Worm (Caenorhabditis elegans) whole organism, late embryonic: Measurements from ENCODE around the gene clp-4.

Experiments
- C08G9.2 ChIP-seq: sonication (generic microtip); optimal IDR thresholded peaks from 2 replicates; lab custom pipeline; 2016; ENCODE audit warnings: mild to moderate bottlenecking, missing genetic modification characterization, moderate library complexity, missing compliant biosample characterization
- K02D7.2 ChIP-seq: sonication (generic microtip); optimal IDR thresholded peaks from 2 replicates; lab custom pipeline; 2017; ENCODE audit warnings: mild to moderate bottlenecking, missing genetic modification characterization, missing compliant biosample characterization
- Y22D7AL.16 ChIP-seq: sonication (generic microtip); optimal IDR thresholded peaks from 2 replicates; lab custom pipeline; 2016; ENCODE audit warnings: missing genetic modification characterization, missing compliant biosample characterization
- ahr-1 ChIP-seq: sonication (generic microtip); optimal IDR thresholded peaks from 2 replicates; lab custom pipeline; 2016; ENCODE audit warnings: missing genetic modification characterization, missing compliant biosample characterization
- ama-1 ChIP-seq: fragments of 150-350 bp; optimal IDR thresholded peaks from 2 replicates; lab custom pipeline; 2014
- ceh-14 ChIP-seq: sonication (generic microtip); optimal IDR thresholded peaks from 2 replicates; lab custom pipeline; 2016; ENCODE audit warnings: missing genotype, missing genetic modification characterization, missing compliant biosample characterization
- ceh-18 ChIP-seq: sonication (generic microtip); optimal IDR thresholded peaks from 2 replicates; lab custom pipeline; 2016; ENCODE audit warnings: missing genetic modification characterization, missing compliant biosample characterization
- ceh-19 ChIP-seq: fragments of 200-800 bp; sonication (Bioruptor generic); optimal IDR thresholded peaks from 2 replicates; lab custom pipeline; 2018; ENCODE audit warnings: mild to moderate bottlenecking, missing genetic modification characterization, missing compliant biosample characterization
- ceh-22 ChIP-seq: sonication (generic microtip); optimal IDR thresholded peaks from 2 replicates; lab custom pipeline; 2017; ENCODE audit warnings: missing biosample characterization, missing genetic modification characterization
- ceh-24 ChIP-seq: sonication (generic microtip); optimal IDR thresholded peaks from 2 replicates; lab custom pipeline; 2016; ENCODE audit warnings: mild to moderate bottlenecking, missing genetic modification characterization, missing compliant biosample characterization
- ceh-30 ChIP-seq: fragments of 150-350 bp; optimal IDR thresholded peaks from 2 replicates; lab custom pipeline; 2014; ENCODE audit warnings: missing biosample characterization, missing genetic modification characterization
- ceh-34 ChIP-seq: sonication (generic microtip); optimal IDR thresholded peaks from 2 replicates; lab custom pipeline; 2016; ENCODE audit warnings: mild to moderate bottlenecking, missing genetic modification characterization, missing compliant biosample characterization
- ceh-45 ChIP-seq: fragments of 200-800 bp; sonication (Bioruptor generic); IDR thresholded peaks from 2 replicates; pipeline ENCODE4 v1.3.6; 2022; ENCODE audit warnings: missing genetic modification reagents, missing genetic modification characterization, missing compliant biosample characterization
- ceh-6 ChIP-seq: fragments of 200-800 bp; sonication (Bioruptor generic); optimal IDR thresholded peaks from 2 replicates; lab custom pipeline; 2018; ENCODE audit warnings: mild to moderate bottlenecking, missing genetic modification characterization, missing compliant biosample characterization
- ceh-9 ChIP-seq: sonication (generic microtip); optimal IDR thresholded peaks from 2 replicates; lab custom pipeline; 2016; ENCODE audit warnings: mild to moderate bottlenecking, missing genetic modification characterization, inconsistent platforms, missing compliant biosample characterization
- dve-1 ChIP-seq: sonication (generic microtip); optimal IDR thresholded peaks from 2 replicates; lab custom pipeline; 2017; ENCODE audit warnings: antibody characterized with exemption, mild to moderate bottlenecking, missing genetic modification characterization, missing compliant biosample characterization
- elt-2 ChIP-seq: sonication (generic microtip); optimal IDR thresholded peaks from 2 replicates; lab custom pipeline; 2016; ENCODE audit warnings: missing genetic modification reagents, missing genetic modification characterization, missing compliant biosample characterization
- elt-4 ChIP-seq: sonication (generic microtip); optimal IDR thresholded peaks from 2 replicates; lab custom pipeline; 2016; ENCODE audit warnings: missing genetic modification characterization, missing compliant biosample characterization
- ets-4 ChIP-seq: sonication (generic microtip); optimal IDR thresholded peaks from 2 replicates; lab custom pipeline; 2016; ENCODE audit warnings: missing genetic modification characterization, missing compliant biosample characterization
- eyg-1 ChIP-seq: sonication (generic microtip); optimal IDR thresholded peaks from 2 replicates; lab custom pipeline; 2016; ENCODE audit warnings: missing genotype, missing genetic modification characterization, missing compliant biosample characterization
- fax-1 ChIP-seq: sonication (generic microtip); optimal IDR thresholded peaks from 2 replicates; lab custom pipeline; 2016; ENCODE audit warnings: missing genotype, missing genetic modification characterization, missing compliant biosample characterization
- fkh-6 ChIP-seq: sonication (generic microtip); optimal IDR thresholded peaks from 2 replicates; lab custom pipeline; 2016; ENCODE audit warnings: missing genetic modification characterization, missing compliant biosample characterization
- hlh-13 ChIP-seq: fragments of 200-800 bp; sonication (Bioruptor generic); optimal IDR thresholded peaks from 2 replicates; lab custom pipeline; 2018; ENCODE audit warnings: mild to moderate bottlenecking, missing genetic modification characterization, missing compliant biosample characterization
- hlh-30 ChIP-seq: sonication (generic microtip); optimal IDR thresholded peaks from 2 replicates; lab custom pipeline; 2017; ENCODE audit warnings: antibody characterized with exemption, missing genetic modification characterization, missing compliant biosample characterization; ENCODE audit not compliant: insufficient read depth
- lim-6 ChIP-seq: sonication (generic microtip); optimal IDR thresholded peaks from 2 replicates; lab custom pipeline; 2016; ENCODE audit warnings: missing genetic modification characterization, missing compliant biosample characterization
- lin-11 ChIP-seq: fragments of 200-800 bp; sonication (Bioruptor generic); optimal IDR thresholded peaks from 2 replicates; lab custom pipeline; 2018; ENCODE audit warnings: mild to moderate bottlenecking, missing genetic modification characterization, missing compliant biosample characterization
- mec-3 ChIP-seq: sonication (generic microtip); optimal IDR thresholded peaks from 2 replicates; lab custom pipeline; 2016; ENCODE audit warnings: borderline replicate concordance, missing genetic modification characterization, missing compliant biosample characterization
- nhr-11 ChIP-seq: fragments of 150-350 bp; optimal IDR thresholded peaks from 2 replicates; lab custom pipeline; 2014; ENCODE audit warnings: missing biosample characterization, missing genetic modification characterization
- nhr-232 ChIP-seq: sonication (generic microtip); optimal IDR thresholded peaks from 2 replicates; lab custom pipeline; 2016; ENCODE audit warnings: missing genetic modification characterization, missing compliant biosample characterization
- pat-9 ChIP-seq: fragments of 200-800 bp; sonication (Bioruptor generic); optimal IDR thresholded peaks from 2 replicates; lab custom pipeline; 2018; ENCODE audit warnings: mild to moderate bottlenecking, missing genetic modification characterization, moderate library complexity, missing compliant biosample characterization
- pha-2 ChIP-seq: sonication (generic microtip); optimal IDR thresholded peaks from 2 replicates; lab custom pipeline; 2017; ENCODE audit warnings: mild to moderate bottlenecking, missing genetic modification characterization, missing compliant biosample characterization
- pros-1 ChIP-seq: fragments of 150-350 bp; optimal IDR thresholded peaks from 2 replicates; lab custom pipeline; 2014; ENCODE audit warnings: missing biosample characterization, missing genetic modification reagents, missing genetic modification characterization
- ref-2 ChIP-seq: sonication (generic microtip); optimal IDR thresholded peaks from 2 replicates; lab custom pipeline; 2016; ENCODE audit warnings: missing genetic modification characterization, missing compliant biosample characterization
- sox-2 ChIP-seq: fragments of 200-800 bp; sonication (Bioruptor generic); IDR thresholded peaks from 2 replicates; pipeline ENCODE4 v1.3.6; 2022; ENCODE audit warnings: missing genetic modification reagents, missing genetic modification characterization, missing compliant biosample characterization
- syd-9 ChIP-seq: sonication (generic microtip); optimal IDR thresholded peaks from 2 replicates; lab custom pipeline; 2016; ENCODE audit warnings: mild to moderate bottlenecking, missing genetic modification characterization, moderate library complexity, missing compliant biosample characterization
- unc-3 ChIP-seq, 2 experiments: fragments of 200-800 bp in 1 of 2; sonication (Bioruptor generic) in 1 of 2; sonication (generic microtip) in 1 of 2; conservative IDR thresholded peaks in 1 of 2; optimal IDR thresholded peaks in 1 of 2; 2 replicates each; pipeline versions ENCODE4 v1.3.6 to Lab custom; 2016 to 2022; ENCODE audit warnings: missing compliant biosample characterization in 2 of 2, missing genetic modification characterization in 2 of 2, missing genetic modification reagents in 1 of 2
- unc-86 ChIP-seq: sonication (generic microtip); optimal IDR thresholded peaks from 2 replicates; lab custom pipeline; 2016; ENCODE audit warnings: missing genetic modification characterization, missing compliant biosample characterization
- ztf-16 ChIP-seq: sonication (generic microtip); optimal IDR thresholded peaks from 2 replicates; lab custom pipeline; 2017; ENCODE audit warnings: missing genetic modification characterization, missing compliant biosample characterization

Gene clp-4

DNA sequence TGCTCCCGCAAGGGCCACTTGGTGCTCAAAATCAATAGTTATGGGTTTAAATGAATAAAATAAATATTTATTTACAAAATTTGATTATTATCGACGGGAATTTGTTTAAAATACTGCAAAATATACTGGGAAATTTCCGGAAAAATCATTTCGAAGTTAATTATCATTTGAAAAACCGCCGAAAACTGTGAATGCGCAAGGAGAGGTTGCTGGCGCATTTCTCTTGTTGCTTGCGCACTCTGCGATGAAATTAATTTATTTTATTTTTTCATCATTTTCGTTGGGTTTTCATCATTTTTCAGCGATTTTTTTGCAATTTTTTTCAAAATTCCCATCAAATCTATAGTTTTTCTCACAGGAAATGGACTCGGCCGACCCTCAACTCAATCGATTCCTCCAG is 41.4 kb upstream of the clp-4 start, which contains the start of gene ddp-1 (continued):
- no peak for TF ChIP-seq hlh-30 (tag; lab: Kevin White, UChicago)
- peak; percentile 81 for TF ChIP-seq unc-3 (GFP tag; conservative IDR thresholded peaks at IDR 0.05; lab: Robert Waterston, UW)
- peak; percentile 51 for TF ChIP-seq unc-3 (tag; optimal IDR thresholded peaks at IDR 0.05; lab: Kevin White, UChicago)
- no peak for TF ChIP-seq pros-1
- TF ChIP-seq ztf-16 (tag; lab: Kevin White, UChicago), result peak; percentile 80
- TF ChIP-seq ref-2 (tag; lab: Kevin White, UChicago), result peak; percentile 75
- TF ChIP-seq eyg-1 (tag; lab: Kevin White, UChicago), result peak; percentile 26
- peak; percentile 58 for TF ChIP-seq pha-2 (tag; lab: Kevin White, UChicago)
- no peak for TF ChIP-seq ceh-9 (tag; lab: Kevin White, UChicago)
- peak; percentile 13 for TF ChIP-seq fkh-6
- no peak for TF ChIP-seq syd-9
- TF ChIP-seq elt-2 (tag; lab: Kevin White, UChicago), result peak; percentile 86
- TF ChIP-seq lin-11, result peak; percentile 47
- peak; percentile 61 for TF ChIP-seq ceh-24
- TF ChIP-seq dve-1 (tag; lab: Kevin White, UChicago), result peak; percentile 72
- peak; percentile 78 for TF ChIP-seq pat-9 (tag; lab: Kevin White, UChicago)
- TF ChIP-seq ama-1 (lab: Kevin White, UChicago), result no peak
- TF ChIP-seq lim-6 (tag; lab: Kevin White, UChicago), result peak; percentile 15
- peak; percentile 36 for TF ChIP-seq C08G9.2
- peak; percentile 39 for TF ChIP-seq ceh-6 (GFP tag; lab: Kevin White, UChicago)
- peak; percentile 59 for TF ChIP-seq ceh-18
- peak; percentile 94 for TF ChIP-seq ceh-14 (tag; lab: Kevin White, UChicago)
- peak; percentile 71; the same call in 1 of the 2 replicates for TF ChIP-seq ceh-45 (GFP tag; lab: Robert Waterston, UW)
- TF ChIP-seq nhr-232 (tag; lab: Kevin White, UChicago), result no peak

DNA sequence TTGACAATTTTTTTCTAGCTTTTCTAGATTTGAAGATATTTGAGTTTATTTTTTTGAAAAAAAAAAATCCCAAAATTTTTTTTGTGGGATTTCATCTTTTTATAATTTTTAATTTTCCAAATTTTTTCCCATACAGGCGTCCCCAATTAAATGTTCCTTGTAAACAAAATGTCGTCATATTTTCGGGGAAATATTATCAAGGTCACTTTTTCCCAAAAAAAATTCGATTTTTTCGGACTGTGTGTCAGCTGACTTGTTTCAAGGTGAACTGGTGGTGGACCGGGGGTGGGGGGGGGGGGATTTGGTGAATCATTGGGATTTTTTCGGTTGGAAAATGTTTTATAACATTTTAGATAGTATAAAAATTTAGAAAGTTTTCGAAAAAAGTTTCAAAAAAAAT is 38.6 kb upstream of the clp-4 start:
- TF ChIP-seq pha-2 (tag; lab: Kevin White, UChicago) (no peak), Y22D7AL.16 (no peak), hlh-13 (GFP tag; lab: Kevin White, UChicago) (no peak), hlh-30 (tag; lab: Kevin White, UChicago) (no peak), nhr-11 (tag; lab: Kevin White, UChicago) (no peak), ceh-19 (no peak), ets-4 (tag; lab: Kevin White, UChicago) (no peak), eyg-1 (tag; lab: Kevin White, UChicago) (no peak), sox-2 (no peak), ceh-22 (tag; lab: Kevin White, UChicago) (no peak), C08G9.2 (no peak), mec-3 (no peak), fax-1 (tag; lab: Kevin White, UChicago) (no peak), dve-1 (tag; lab: Kevin White, UChicago) (no peak), ceh-30 (tag; lab: Kevin White, UChicago) (no peak), K02D7.2 (no peak)

DNA sequence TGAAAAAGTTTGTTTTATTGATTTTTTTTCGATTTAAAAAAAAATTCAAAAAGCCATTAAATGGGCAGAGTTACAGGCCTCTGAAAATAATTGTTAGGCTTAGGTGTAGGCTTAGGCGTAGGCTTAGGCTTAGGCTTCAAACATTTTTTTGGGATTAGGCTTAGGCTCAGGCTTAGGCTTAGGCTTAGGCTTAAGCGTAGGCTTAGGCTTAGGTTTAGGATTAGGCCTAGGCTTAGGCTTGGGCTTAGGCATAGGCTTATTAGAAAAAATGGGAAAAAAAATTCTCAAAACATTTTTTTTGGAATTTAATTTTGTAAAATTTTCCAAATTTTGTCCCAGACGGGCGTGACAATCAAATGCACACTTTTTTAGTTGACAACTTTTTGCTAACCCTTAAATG is 38.1 kb upstream of the clp-4 start:
- no peak for TF ChIP-seq C08G9.2
- TF ChIP-seq fkh-6, result no peak
- peak; percentile 61 for TF ChIP-seq dve-1 (tag; lab: Kevin White, UChicago)

- TF ChIP-seq elt-4 (no peak), ceh-34 (no peak), unc-86 (tag; lab: Kevin White, UChicago) (no peak), ceh-24 (no peak), ceh-9 (tag; lab: Kevin White, UChicago) (no peak), fax-1 (tag; lab: Kevin White, UChicago) (no peak), ahr-1 (tag; lab: Kevin White, UChicago) (no peak), syd-9 (no peak)
Observed at ce11 chrIII:1855092-1855491, 37.0 kb upstream of the clp-4 start, which contains the start of gene hlh-33. TSS of gene hlh-33 (plus strand) at chrIII:1855392.
